Worm (Caenorhabditis elegans) whole organism, early embryonic: ENCODE measurements around the gene F20G2.2.

Experiments
- F13C5.2 ChIP-seq: sonication (generic microtip); optimal IDR thresholded peaks from 2 replicates; lab custom pipeline; 2017; ENCODE audit warnings: mild to moderate bottlenecking, missing genetic modification characterization, inconsistent platforms, missing compliant biosample characterization
- aly-1 ChIP-seq: sonication (generic microtip); optimal IDR thresholded peaks from 2 replicates; lab custom pipeline; 2016; ENCODE audit warnings: missing genetic modification characterization, missing compliant biosample characterization
- ama-1 ChIP-seq: fragments of 150-350 bp; optimal IDR thresholded peaks from 2 replicates; lab custom pipeline; 2014
- ceh-36 ChIP-seq: sonication (generic microtip); optimal IDR thresholded peaks from 2 replicates; lab custom pipeline; 2016; ENCODE audit warnings: missing genetic modification characterization, inconsistent platforms, missing compliant biosample characterization
- flt-1 ChIP-seq: fragments of 200-800 bp; sonication (Bioruptor generic); IDR thresholded peaks from 2 replicates; pipeline ENCODE4 v1.3.6; 2022; ENCODE audit warnings: missing genetic modification characterization, missing compliant biosample characterization
- hnd-1 ChIP-seq: sonication (generic microtip); optimal IDR thresholded peaks from 2 replicates; lab custom pipeline; 2016; ENCODE audit warnings: missing genetic modification characterization, missing compliant biosample characterization
- sea-1 ChIP-seq: fragments of 200-800 bp; sonication (Bioruptor generic); conservative IDR thresholded peaks from 2 replicates; pipeline ENCODE4 v1.3.6; 2022; ENCODE audit warnings: missing genetic modification characterization, missing compliant biosample characterization
- tbx-37 ChIP-seq: fragments of 200-800 bp; sonication (Bioruptor generic); conservative IDR thresholded peaks from 2 replicates; pipeline ENCODE4 v1.3.6; 2022; ENCODE audit warnings: missing genetic modification reagents, missing genetic modification characterization, missing compliant biosample characterization

DNA sequence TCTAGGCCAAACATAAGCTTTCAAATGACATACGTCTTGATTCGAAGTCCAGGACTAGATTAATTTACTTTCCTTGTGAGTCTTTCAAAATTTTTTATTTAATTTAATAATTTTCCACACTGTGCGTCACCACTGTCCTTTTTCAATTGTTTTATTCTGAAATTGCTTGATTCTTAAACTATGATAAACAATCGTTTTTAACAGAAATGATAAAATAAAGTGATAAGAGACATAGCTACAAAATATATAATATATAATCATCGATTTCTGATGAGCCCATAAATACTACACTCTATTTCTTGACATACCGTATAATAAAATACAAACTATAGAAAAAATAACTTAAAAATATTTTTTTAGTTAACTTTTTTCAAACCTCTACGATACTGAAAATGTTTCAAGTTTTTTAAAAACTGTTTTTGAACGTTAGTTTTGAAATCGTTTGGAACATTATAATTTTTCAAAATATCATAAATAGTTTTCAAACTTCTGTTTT lies 12.8 kb upstream of the F20G2.2 start, which contains the start of gene nas-24:
- TF ChIP-seq flt-1 (GFP tag; lab: Robert Waterston, UW) = no peak
- no peak for TF ChIP-seq ama-1 (lab: Kevin White, UChicago)
- TF ChIP-seq F13C5.2 (tag; lab: Kevin White, UChicago) = no peak
- no peak for TF ChIP-seq tbx-37 (GFP tag; lab: Robert Waterston, UW)
- no peak for TF ChIP-seq ceh-36 (tag; lab: Kevin White, UChicago)
- TF ChIP-seq hnd-1 = no peak
- no peak for TF ChIP-seq aly-1 (tag; lab: Kevin White, UChicago)
- TF ChIP-seq sea-1 (GFP tag; lab: Robert Waterston, UW) = no peak
